Fruit fly (Drosophila melanogaster): ENCODE measurements around the gene CG34030.

The CG34030 gene

dm6 chr3L:7086093-7086492 is 11.0 kb upstream of the CG34030 start:
- TF ChIP-seq CTCF (optimal IDR thresholded peaks at IDR 0.05) (no peak), CG8478 (optimal IDR thresholded peaks at IDR 0.05) (no peak)

DNA sequence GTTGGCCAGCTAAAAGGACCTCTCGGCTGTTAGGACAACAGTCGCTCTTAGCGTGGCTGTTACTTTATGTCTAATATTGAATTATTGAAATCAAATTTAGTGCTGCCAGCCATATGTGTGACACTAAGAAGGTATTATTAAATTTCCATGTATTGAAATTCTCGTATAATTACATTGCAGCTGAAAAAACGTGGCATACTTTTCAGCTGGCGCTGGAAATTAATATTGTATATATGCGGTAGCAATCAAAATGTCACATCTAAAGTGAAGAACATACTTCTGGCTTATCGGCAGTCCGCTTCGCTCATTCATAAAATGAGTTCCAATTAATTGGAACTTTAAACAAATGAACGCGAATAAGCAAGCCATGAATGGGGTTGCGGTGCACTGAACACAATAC is 7.1 kb upstream of the CG34030 start:
- TF ChIP-seq CG8478 (optimal IDR thresholded peaks at IDR 0.05): no peak
- TF ChIP-seq CTCF (optimal IDR thresholded peaks at IDR 0.05): no peak

DNA sequence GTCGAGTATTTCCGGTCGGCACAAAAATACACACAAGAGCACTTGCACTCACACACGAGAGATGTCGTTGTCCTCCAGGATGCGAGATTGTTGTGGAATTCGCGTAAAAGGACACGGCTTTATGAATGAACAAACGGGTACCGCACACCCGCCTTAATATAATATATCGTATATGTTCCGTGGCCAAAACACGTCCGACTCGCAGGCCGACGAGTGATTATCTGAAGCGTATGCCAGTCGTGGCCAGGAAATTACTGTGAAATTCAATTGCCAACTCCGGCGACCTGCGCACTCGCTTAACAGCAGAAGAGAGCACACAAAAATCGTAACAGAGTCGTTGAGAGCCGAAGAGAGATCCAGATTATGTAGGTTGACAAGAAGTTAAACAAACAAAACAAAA is 2.2 kb upstream of the CG34030 start, which contains the start of gene CG8641:
Gene CG8641 (minus strand): TSS at position 205 of the 400 bp plus-strand sequence.
- TF ChIP-seq CG8478 (optimal IDR thresholded peaks at IDR 0.05) (no peak), CTCF (optimal IDR thresholded peaks at IDR 0.05) (no peak)

- no peak for TF ChIP-seq CTCF (optimal IDR thresholded peaks at IDR 0.05)
- TF ChIP-seq CG8478 (optimal IDR thresholded peaks at IDR 0.05): no peak
Observed at dm6 chr3L:7069099-7069498, 5.9 kb downstream of the CG34030 start, which contains the start of gene CG32391. TSS of gene CG32391 (minus strand) at chr3L:7069199.

DNA sequence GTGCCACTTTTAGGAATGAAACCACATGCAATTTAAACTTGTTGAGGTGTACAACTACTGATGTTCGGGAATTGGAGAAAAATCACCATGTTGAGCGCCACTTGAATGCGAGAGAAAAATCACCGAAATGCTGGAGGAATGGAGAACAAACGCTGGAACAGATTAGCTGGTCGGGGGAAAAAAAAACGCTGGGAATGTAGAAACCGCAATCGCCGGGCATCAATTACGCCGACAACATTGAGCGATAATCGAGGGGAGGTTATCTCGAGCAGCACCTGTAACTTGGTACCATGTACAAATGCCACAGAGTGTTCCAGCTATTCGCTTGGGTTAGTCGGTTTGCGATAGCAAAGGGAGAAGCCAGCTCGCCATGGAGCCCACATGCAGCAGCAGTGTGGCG is 9.0 kb downstream of the CG34030 start, which contains the start of gene CG14823:
Gene CG14823 (plus strand): TSS at position 301 of the 400 bp plus-strand sequence.
- TF ChIP-seq CTCF (optimal IDR thresholded peaks at IDR 0.05): no peak
- TF ChIP-seq CG8478 (optimal IDR thresholded peaks at IDR 0.05): no peak

DNA sequence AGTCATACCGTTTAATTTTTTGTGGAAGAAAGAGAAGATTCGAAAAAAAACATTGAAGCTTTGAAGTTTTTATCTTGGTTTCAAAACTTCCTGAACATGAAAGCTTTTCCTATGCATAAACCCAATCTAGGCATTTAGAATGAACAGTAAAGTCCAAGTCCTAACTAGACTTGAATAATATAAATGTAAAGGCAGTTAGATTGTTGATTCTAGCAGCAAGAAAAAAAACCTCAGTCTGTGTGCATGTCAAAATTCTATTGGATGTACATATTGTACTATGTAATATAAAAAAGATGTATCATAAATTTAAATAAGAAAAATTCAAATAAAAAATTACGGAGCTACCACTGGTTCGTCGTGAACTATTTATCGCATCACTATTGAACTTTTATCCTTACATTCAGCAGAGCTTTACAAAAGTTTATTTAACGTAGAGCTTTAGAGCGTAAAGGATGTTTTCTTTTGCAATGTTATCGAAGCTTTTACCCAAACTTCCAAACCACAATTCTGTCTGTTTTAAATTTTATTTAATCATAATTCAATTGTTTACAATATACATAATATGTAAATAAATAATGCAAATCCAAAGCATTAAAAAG is 16.5 kb downstream of the CG34030 start:
- TF ChIP-seq CG8478 (optimal IDR thresholded peaks at IDR 0.05) (no peak), CTCF (optimal IDR thresholded peaks at IDR 0.05) (no peak)

- TF ChIP-seq CTCF (optimal IDR thresholded peaks at IDR 0.05) (no peak), CG8478 (optimal IDR thresholded peaks at IDR 0.05) (no peak)
Observed at dm6 chr3L:7037843-7038242, 37.2 kb downstream of the CG34030 start.

- TF ChIP-seq CG8478 (optimal IDR thresholded peaks at IDR 0.05) (no peak), CTCF (optimal IDR thresholded peaks at IDR 0.05) (no peak)
Observed at dm6 chr3L:7035037-7035436, 40.0 kb downstream of the CG34030 start.

DNA sequence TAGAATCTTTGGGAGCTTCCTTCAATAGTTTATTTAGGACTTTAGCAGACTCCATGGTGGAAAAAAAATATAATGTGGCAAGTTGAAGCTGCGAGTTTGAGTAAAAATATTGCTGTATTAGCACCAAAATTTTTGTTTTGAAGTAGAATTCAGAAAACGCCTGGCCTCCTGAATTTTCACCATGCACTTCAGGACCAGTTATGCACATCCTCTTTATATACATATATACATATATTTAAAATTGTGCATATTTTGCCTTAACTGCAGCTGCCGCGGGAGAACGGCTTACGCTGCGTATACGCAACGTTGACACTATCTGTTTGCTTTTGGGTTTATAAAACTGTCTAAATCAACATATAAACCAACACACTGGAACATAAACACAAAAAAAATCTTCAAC is 48.4 kb downstream of the CG34030 start, which contains the start of gene CG17744:
Gene CG17744 (minus strand): TSS at position 101 of the 400 bp plus-strand sequence.
- TF ChIP-seq CG8478 (optimal IDR thresholded peaks at IDR 0.05): no peak
- TF ChIP-seq CTCF (optimal IDR thresholded peaks at IDR 0.05): no peak

All from S2 (cell line).